Worm (Caenorhabditis elegans): ENCODE data around the gene K08D10.14.

K08D10.14 gene

ce11 chrIV:4154641-4155040 lies at the start of gene K08D10.14:
Gene K08D10.14, plus strand, starts transcription at chrIV:4154941.
- TF ChIP-seq pha-4 (tag; optimal IDR thresholded peaks at IDR 0.05) (no peak), lin-13 (tag; optimal IDR thresholded peaks at IDR 0.05) (no peak), cnd-1 (tag; optimal IDR thresholded peaks at IDR 0.05) (no peak), mab-5 (tag; optimal IDR thresholded peaks at IDR 0.05) (no peak), elt-1 (tag; optimal IDR thresholded peaks at IDR 0.05; ENCODE audit: borderline replicate concordance, insufficient read depth) (no peak), nhr-28 (tag; optimal IDR thresholded peaks at IDR 0.05) (no peak), blmp-1 (tag; optimal IDR thresholded peaks at IDR 0.05) (no peak), ceh-43 (GFP tag; optimal IDR thresholded peaks at IDR 0.05) (no peak), ceh-83 (GFP tag; optimal IDR thresholded peaks at IDR 0.05) (no peak)

ce11 chrIV:4108767-4109166 lies 46.0 kb upstream of the K08D10.14 start, which contains the start of gene C35B1.7:
Gene C35B1.7, plus strand, starts transcription at chrIV:4109067.
- no peak for TF ChIP-seq zip-8 (tag; optimal IDR thresholded peaks at IDR 0.05)

ce11 chrIV:4112387-4112786 lies 42.4 kb upstream of the K08D10.14 start, which contains the start of gene F49F1.14:
Gene F49F1.14, minus strand, starts transcription at chrIV:4112487.
- TF ChIP-seq tbx-8 (GFP tag; optimal IDR thresholded peaks at IDR 0.05) (no peak), drap-1 (GFP tag; optimal IDR thresholded peaks at IDR 0.05) (no peak), bed-3 (GFP tag; optimal IDR thresholded peaks at IDR 0.05) (no peak), lsy-2 (tag; optimal IDR thresholded peaks at IDR 0.05) (no peak), ces-1 (GFP tag; optimal IDR thresholded peaks at IDR 0.05) (no peak), zip-8 (tag; optimal IDR thresholded peaks at IDR 0.05) (no peak), nhr-76 (tag; optimal IDR thresholded peaks at IDR 0.05) (no peak), ceh-43 (GFP tag; optimal IDR thresholded peaks at IDR 0.05) (no peak), unc-39 (tag; optimal IDR thresholded peaks at IDR 0.05) (no peak), M03D4.4 (tag; optimal IDR thresholded peaks at IDR 0.05) (no peak), unc-120 (tag; optimal IDR thresholded peaks at IDR 0.05; ENCODE audit: poor library complexity, severe bottlenecking) (no peak), nhr-28 (tag; optimal IDR thresholded peaks at IDR 0.05) (no peak), cnd-1 (tag; optimal IDR thresholded peaks at IDR 0.05) (no peak), flh-1 (GFP tag; optimal IDR thresholded peaks at IDR 0.05) (no peak), ceh-39 (tag; optimal IDR thresholded peaks at IDR 0.05) (no peak), nhr-2 (tag; optimal IDR thresholded peaks at IDR 0.05) (no peak), nhr-237 (tag; optimal IDR thresholded peaks at IDR 0.05) (no peak), ham-2 (GFP tag; optimal IDR thresholded peaks at IDR 0.05) (no peak), lin-13 (tag; optimal IDR thresholded peaks at IDR 0.05) (no peak)

ce11 chrIV:4114526-4114925 lies 40.2 kb upstream of the K08D10.14 start, which contains the start of gene F49F1.15:
Gene F49F1.15, minus strand, starts transcription at chrIV:4114626.
- TF ChIP-seq ztf-11 (tag; optimal IDR thresholded peaks at IDR 0.05) (no peak), nhr-28 (tag; optimal IDR thresholded peaks at IDR 0.05) (no peak), elt-3 (tag; optimal IDR thresholded peaks at IDR 0.05) (no peak), lsy-2 (tag; optimal IDR thresholded peaks at IDR 0.05) (no peak), ceh-39 (tag; optimal IDR thresholded peaks at IDR 0.05) (no peak), drap-1 (GFP tag; optimal IDR thresholded peaks at IDR 0.05) (no peak), mab-5 (tag; optimal IDR thresholded peaks at IDR 0.05) (no peak), ceh-43 (GFP tag; optimal IDR thresholded peaks at IDR 0.05) (no peak), zip-8 (tag; optimal IDR thresholded peaks at IDR 0.05) (no peak)

- TF ChIP-seq cnd-1 (tag; optimal IDR thresholded peaks at IDR 0.05) (no peak), lsy-2 (tag; optimal IDR thresholded peaks at IDR 0.05) (no peak), tbx-8 (GFP tag; optimal IDR thresholded peaks at IDR 0.05) (no peak), nhr-12 (tag; optimal IDR thresholded peaks at IDR 0.05) (no peak), M03D4.4 (tag; optimal IDR thresholded peaks at IDR 0.05) (no peak), bed-3 (GFP tag; optimal IDR thresholded peaks at IDR 0.05) (no peak), zip-8 (tag; optimal IDR thresholded peaks at IDR 0.05) (no peak), lin-13 (tag; optimal IDR thresholded peaks at IDR 0.05) (no peak), pha-4 (tag; optimal IDR thresholded peaks at IDR 0.05) (no peak), ces-1 (GFP tag; optimal IDR thresholded peaks at IDR 0.05) (no peak), nhr-28 (tag; optimal IDR thresholded peaks at IDR 0.05) (no peak), unc-39 (tag; optimal IDR thresholded peaks at IDR 0.05) (no peak), ham-2 (GFP tag; optimal IDR thresholded peaks at IDR 0.05) (no peak), elt-1 (tag; optimal IDR thresholded peaks at IDR 0.05; ENCODE audit: borderline replicate concordance, insufficient read depth) (no peak), flh-1 (GFP tag; optimal IDR thresholded peaks at IDR 0.05) (no peak), nhr-76 (tag; optimal IDR thresholded peaks at IDR 0.05) (no peak), mab-5 (tag; optimal IDR thresholded peaks at IDR 0.05) (no peak), sem-2 (GFP tag; optimal IDR thresholded peaks at IDR 0.05) (no peak), ceh-83 (GFP tag; optimal IDR thresholded peaks at IDR 0.05) (no peak)
These were observed 39.1 kb upstream of the K08D10.14 start, which contains the start of the genes F49F1.4 and F49F1.2 for ce11 chrIV:4115634-4116033. Gene F49F1.4, minus strand, starts transcription at chrIV:4115734. Gene F49F1.2, plus strand, starts transcription at chrIV:4115943.

- TF ChIP-seq ztf-11 (tag; optimal IDR thresholded peaks at IDR 0.05) (no peak), ceh-83 (GFP tag; optimal IDR thresholded peaks at IDR 0.05) (no peak), elt-1 (tag; optimal IDR thresholded peaks at IDR 0.05; ENCODE audit: borderline replicate concordance, insufficient read depth) (no peak), lin-32 (GFP tag; optimal IDR thresholded peaks at IDR 0.05) (no peak), cnd-1 (tag; optimal IDR thresholded peaks at IDR 0.05) (no peak), nhr-12 (tag; optimal IDR thresholded peaks at IDR 0.05) (no peak)
These were observed 37.3 kb upstream of the K08D10.14 start, which contains the start of gene drd-50 for ce11 chrIV:4117432-4117831. Gene drd-50, plus strand, starts transcription at chrIV:4117732.
